Fruit fly (Drosophila melanogaster) whole organism: ENCODE data around the gene CG33342.

Experiments
- CG8478 ChIP-seq: fragments of >200 bp; optimal IDR thresholded peaks from 2 replicates; lab custom pipeline; 2018; ENCODE audit warnings: inconsistent platforms
- Dll ChIP-seq: fragments of >200 bp; optimal IDR thresholded peaks from 2 replicates; lab custom pipeline; 2017
- EcR ChIP-seq, 2 experiments: fragments of >200 bp; optimal IDR thresholded peaks; 2 replicates each; lab custom pipeline; 2017; ENCODE audit warnings: missing biosample characterization in 2 of 2, missing genetic modification characterization in 2 of 2, missing genetic modification reagents in 2 of 2
- pan ChIP-seq: fragments of >200 bp; optimal IDR thresholded peaks from 2 replicates; lab custom pipeline; 2017
- psq ChIP-seq: fragments of >200 bp; optimal IDR thresholded peaks from 2 replicates; lab custom pipeline; 2017
- usp ChIP-seq: fragments of >200 bp; optimal IDR thresholded peaks from 2 replicates; lab custom pipeline; 2017; ENCODE audit warnings: missing biosample characterization, missing genetic modification characterization, mixed read lengths

Gene CG33342

DNA sequence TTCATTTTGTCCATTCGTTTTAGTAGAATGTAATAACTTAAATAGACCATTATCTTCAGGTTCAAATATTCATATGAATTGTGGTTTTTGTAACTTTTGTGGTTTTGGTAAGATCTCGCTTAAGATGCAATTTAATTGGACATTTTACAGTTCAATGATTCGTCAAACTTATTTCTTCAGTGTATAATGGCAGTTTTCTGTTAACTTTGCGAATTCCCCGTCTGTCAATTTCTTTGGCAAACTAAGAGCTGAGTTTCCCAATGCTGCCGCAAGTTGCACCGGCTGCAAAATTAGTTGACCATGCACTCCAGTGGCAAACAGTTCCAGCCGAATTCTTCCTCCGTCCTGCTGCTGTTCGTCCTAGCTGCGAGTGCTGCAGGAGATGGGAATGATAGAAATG lies at the start of gene CG33342:
Gene CG33342 (plus strand): TSS at position 301 of the 400 bp plus-strand sequence.
- TF ChIP-seq pan (lab: Kevin White, UChicago), result no peak
- TF ChIP-seq CG8478, result no peak
- no peak for TF ChIP-seq Dll (lab: Kevin White, UChicago)
- no peak for TF ChIP-seq usp (GFP tag; lab: Kevin White, UChicago)
- no peak for TF ChIP-seq EcR (GFP tag; optimal IDR thresholded peaks at IDR 0.05; lab: Kevin White, UChicago)
- no peak for TF ChIP-seq psq (lab: Kevin White, UChicago)

- TF ChIP-seq EcR (GFP tag; optimal IDR thresholded peaks at IDR 0.05; lab: Kevin White, UChicago), result no peak
- TF ChIP-seq Dll (lab: Kevin White, UChicago), result no peak
- no peak for TF ChIP-seq psq (lab: Kevin White, UChicago)
- TF ChIP-seq usp (GFP tag; lab: Kevin White, UChicago), result no peak
- TF ChIP-seq pan (lab: Kevin White, UChicago), result no peak
Measured at dm6 chr3R:24333182-24333808, 43.4 kb upstream of the CG33342 start, which contains the start of the genes Rrp5 and Dis3. Rrp5 (minus strand) TSS chr3R:24333316. Dis3 (plus strand) TSS chr3R:24333433.

dm6 chr3R:24336622-24337021 lies 40.0 kb upstream of the CG33342 start, which contains the start of gene CG6432:
CG6432 (plus strand) TSS chr3R:24336922.
- TF ChIP-seq EcR (GFP tag; optimal IDR thresholded peaks at IDR 0.05; lab: Kevin White, UChicago), result no peak
- TF ChIP-seq Dll (lab: Kevin White, UChicago), result no peak
- TF ChIP-seq CG8478, result no peak
- TF ChIP-seq psq (lab: Kevin White, UChicago), result no peak
- no peak for TF ChIP-seq usp (GFP tag; lab: Kevin White, UChicago)
- TF ChIP-seq pan (lab: Kevin White, UChicago), result no peak

- TF ChIP-seq CG8478 (no peak), Dll (lab: Kevin White, UChicago) (no peak), pan (lab: Kevin White, UChicago) (no peak), usp (GFP tag; lab: Kevin White, UChicago) (no peak), EcR (GFP tag; optimal IDR thresholded peaks at IDR 0.05; lab: Kevin White, UChicago) (no peak), psq (lab: Kevin White, UChicago) (no peak)
Measured at dm6 chr3R:24341251-24341650, 35.4 kb upstream of the CG33342 start, which contains the start of gene Ms. Ms (plus strand) TSS chr3R:24341551.

- no peak for TF ChIP-seq usp (GFP tag; lab: Kevin White, UChicago)
- TF ChIP-seq Dll (lab: Kevin White, UChicago), result no peak
- no peak for TF ChIP-seq EcR (GFP tag; optimal IDR thresholded peaks at IDR 0.05; lab: Kevin White, UChicago)
- TF ChIP-seq CG8478, result no peak
- no peak for TF ChIP-seq psq (lab: Kevin White, UChicago)
- TF ChIP-seq pan (lab: Kevin White, UChicago), result no peak
Measured at dm6 chr3R:24348420-24349190, 28.1 kb upstream of the CG33342 start, which contains the start of the genes CG5746 and CG6454. CG5746 (minus strand) TSS chr3R:24348791. CG6454 (plus strand) TSS chr3R:24349182.

DNA sequence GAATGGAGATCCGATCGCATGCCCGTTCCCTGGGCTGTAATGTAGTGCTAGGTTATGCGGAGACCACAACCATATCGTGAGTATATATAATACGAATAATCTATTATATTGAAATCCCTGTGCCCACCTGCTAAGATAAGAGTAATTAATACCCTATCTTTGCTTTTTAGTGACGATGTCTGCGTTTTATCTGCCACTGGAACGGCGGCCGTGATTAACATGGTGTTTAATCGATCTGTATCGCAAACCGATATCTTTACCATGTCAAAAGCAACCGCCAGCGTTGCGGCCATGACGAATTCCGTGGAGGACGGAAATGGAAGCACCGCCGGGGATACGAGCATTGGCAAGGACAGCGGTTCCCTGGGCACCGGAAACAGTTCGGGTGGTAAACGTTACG lies 23.2 kb upstream of the CG33342 start:
- TF ChIP-seq usp (GFP tag; lab: Kevin White, UChicago), result no peak
- TF ChIP-seq pan (lab: Kevin White, UChicago), result no peak
- no peak for TF ChIP-seq psq (lab: Kevin White, UChicago)
- no peak for TF ChIP-seq EcR (GFP tag; optimal IDR thresholded peaks at IDR 0.05; lab: Kevin White, UChicago)
- TF ChIP-seq CG8478, result no peak
- TF ChIP-seq Dll (lab: Kevin White, UChicago), result no peak

DNA sequence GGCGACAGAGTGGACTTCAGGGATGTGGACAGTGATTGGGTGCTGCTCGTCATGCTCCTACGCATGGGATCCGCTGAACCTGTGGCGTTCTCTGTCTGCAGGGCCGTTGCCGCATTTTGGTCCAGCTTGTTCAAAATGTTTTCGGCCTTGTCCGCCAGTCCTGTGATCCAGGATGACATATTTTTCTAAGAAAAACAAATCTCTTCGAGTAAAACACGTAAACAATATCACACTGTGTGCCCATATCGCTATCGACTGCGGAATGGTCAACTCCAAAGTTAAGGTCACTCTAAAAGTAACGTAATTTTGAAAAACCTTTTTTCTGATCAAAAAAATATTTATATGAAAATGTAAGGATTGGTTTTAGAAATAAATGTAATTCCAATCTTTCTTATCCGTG lies 19.0 kb upstream of the CG33342 start, which contains the start of gene Golgin84:
Gene Golgin84 (minus strand): TSS at position 241 of the 400 bp plus-strand sequence.
- TF ChIP-seq pan (lab: Kevin White, UChicago) (no peak), usp (GFP tag; lab: Kevin White, UChicago) (no peak), EcR (GFP tag; optimal IDR thresholded peaks at IDR 0.05; lab: Kevin White, UChicago) (no peak), CG8478 (no peak)

DNA sequence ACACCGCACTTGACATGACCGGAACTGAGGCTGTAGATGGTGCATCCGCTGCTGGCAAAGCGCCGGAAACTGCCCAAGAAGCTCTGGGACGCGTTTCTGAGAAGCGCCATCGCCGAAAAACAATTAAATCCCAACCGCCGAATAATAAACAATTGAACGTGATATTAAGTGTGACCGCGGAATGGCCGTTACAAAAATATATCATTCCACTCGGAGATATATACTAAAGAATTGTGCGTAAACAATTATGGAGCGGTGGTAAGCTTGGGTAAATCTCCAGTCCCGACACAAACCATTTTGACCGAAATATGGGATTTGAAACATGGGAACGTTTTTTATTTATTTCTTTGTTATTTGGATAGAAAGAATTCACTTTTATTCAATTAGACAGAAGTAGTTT lies 16.7 kb upstream of the CG33342 start, which contains the start of gene CG18528:
Gene CG18528 (minus strand): TSS at position 188 of the 400 bp plus-strand sequence.
- TF ChIP-seq usp (GFP tag; lab: Kevin White, UChicago) (no peak), CG8478 (no peak), pan (lab: Kevin White, UChicago) (no peak), psq (lab: Kevin White, UChicago) (no peak), Dll (lab: Kevin White, UChicago) (no peak), EcR (GFP tag; optimal IDR thresholded peaks at IDR 0.05; lab: Kevin White, UChicago) (no peak)

DNA sequence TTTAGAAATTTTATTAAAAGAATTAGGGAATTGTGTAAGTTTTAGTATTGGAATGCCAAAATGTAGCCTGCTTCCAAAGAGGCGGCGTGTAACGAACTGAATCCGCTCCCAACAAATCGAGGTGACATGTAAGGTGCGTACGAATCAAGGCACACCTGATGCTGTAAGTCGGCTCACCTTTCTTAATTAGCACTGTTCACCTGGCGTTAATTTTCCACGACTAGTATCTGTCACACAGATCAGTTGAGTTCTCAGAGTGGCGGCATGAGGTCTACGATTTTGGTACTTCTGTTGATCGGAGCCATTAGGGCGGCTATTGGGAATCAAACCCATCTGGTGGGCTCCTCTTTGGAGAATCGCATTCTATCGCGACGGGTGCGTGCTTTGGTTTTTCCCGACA lies 15.1 kb upstream of the CG33342 start, which contains the start of the genes CG5762 and CG33339:
Gene CG5762 (minus strand): TSS at position 101 of the 400 bp plus-strand sequence.
Gene CG33339 (plus strand): TSS at position 265 of the 400 bp plus-strand sequence.
- TF ChIP-seq usp (GFP tag; lab: Kevin White, UChicago) (no peak), CG8478 (no peak), EcR (GFP tag; optimal IDR thresholded peaks at IDR 0.05; lab: Kevin White, UChicago) (no peak), Dll (lab: Kevin White, UChicago) (no peak), psq (lab: Kevin White, UChicago) (no peak), pan (lab: Kevin White, UChicago) (no peak)

DNA sequence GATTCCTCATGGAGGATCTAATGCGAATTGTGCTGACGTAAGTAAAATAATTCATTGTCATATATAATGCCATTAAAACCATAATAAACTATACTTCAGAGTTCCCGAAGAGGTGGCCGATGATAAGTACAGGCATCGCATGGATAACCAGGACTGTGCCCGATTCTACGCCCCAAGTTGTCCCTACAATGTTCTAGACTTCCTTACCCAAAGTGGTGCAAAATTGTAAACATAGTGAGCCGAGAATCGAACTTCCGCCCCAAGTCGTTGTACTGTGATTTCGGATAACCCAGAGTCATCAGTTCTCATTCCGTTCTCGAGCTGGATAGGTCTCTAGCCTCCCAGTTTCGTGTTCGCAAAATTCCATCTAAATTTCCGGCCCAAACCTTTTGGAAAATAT lies 13.8 kb upstream of the CG33342 start, which contains the start of gene CG33340:
Gene CG33340 (plus strand): TSS at position 301 of the 400 bp plus-strand sequence.
- TF ChIP-seq Dll (lab: Kevin White, UChicago) (no peak), psq (lab: Kevin White, UChicago) (no peak), EcR (GFP tag; optimal IDR thresholded peaks at IDR 0.05; lab: Kevin White, UChicago) (no peak), CG8478 (no peak), usp (GFP tag; lab: Kevin White, UChicago) (no peak), pan (lab: Kevin White, UChicago) (no peak)
